Worm (Caenorhabditis elegans) whole organism, L4 larva: Measurements from ENCODE around the gene glb-20.

Experiments
- F10B5.3 ChIP-seq: sonication (generic microtip); optimal IDR thresholded peaks from 2 replicates; lab custom pipeline; 2016; ENCODE audit warnings: mild to moderate bottlenecking, missing genetic modification characterization, missing compliant biosample characterization
- F26F4.8 ChIP-seq: fragments of 200-800 bp; sonication (Bioruptor generic); conservative IDR thresholded peaks from 2 replicates; pipeline ENCODE4 v1.3.6; 2022; ENCODE audit warnings: missing genetic modification characterization, missing compliant biosample characterization
- F49E8.2 ChIP-seq: sonication (generic microtip); optimal IDR thresholded peaks from 2 replicates; lab custom pipeline; 2016; ENCODE audit warnings: missing compliant biosample characterization, mild to moderate bottlenecking, missing genetic modification characterization, borderline replicate concordance
- Y105C5A.15 ChIP-seq: fragments of 200-800 bp; sonication (Bioruptor generic); IDR thresholded peaks from 2 replicates; pipeline ENCODE4 v1.3.6; 2022; ENCODE audit warnings: missing genetic modification characterization, missing compliant biosample characterization
- Y48G9A.11 ChIP-seq: fragments of 200-800 bp; sonication (Bioruptor generic); IDR thresholded peaks from 2 replicates; pipeline ENCODE4 v1.3.6; 2022; ENCODE audit warnings: missing genetic modification reagents, missing genetic modification characterization, missing compliant biosample characterization
- ZK337.2 ChIP-seq: fragments of 200-800 bp; sonication (Bioruptor generic); IDR thresholded peaks from 2 replicates; pipeline ENCODE4 v1.3.6; 2022; ENCODE audit warnings: missing genetic modification reagents, missing genetic modification characterization, missing compliant biosample characterization
- ZK546.5 ChIP-seq, 2 experiments: sonication (generic microtip); optimal IDR thresholded peaks; 2 replicates each; lab custom pipeline; 2017; ENCODE audit warnings: missing biosample characterization in 2 of 2, missing genetic modification characterization in 2 of 2
- aha-1 ChIP-seq: fragments of 150-350 bp; peaks from one replicate; lab custom pipeline; 2014; ENCODE audit warnings: missing biosample characterization, missing genetic modification characterization
- ama-1 ChIP-seq: fragments of 150-350 bp; optimal IDR thresholded peaks from 2 replicates; lab custom pipeline; 2014; ENCODE audit warnings: inconsistent platforms, mixed read lengths
- ceh-32 ChIP-seq: sonication (generic microtip); optimal IDR thresholded peaks from 2 replicates; lab custom pipeline; 2016; ENCODE audit warnings: mild to moderate bottlenecking, missing genetic modification characterization, missing compliant biosample characterization; ENCODE audit not compliant: poor library complexity
- ceh-44 ChIP-seq: fragments of 200-800 bp; sonication (Bioruptor generic); IDR thresholded peaks from 2 replicates; pipeline ENCODE4 v1.3.6; 2022; ENCODE audit warnings: missing genetic modification reagents, missing genetic modification characterization, missing compliant biosample characterization
- ceh-82 ChIP-seq: sonication (generic microtip); optimal IDR thresholded peaks from 2 replicates; lab custom pipeline; 2017; ENCODE audit warnings: missing biosample characterization, missing genetic modification characterization
- ces-1 ChIP-seq: fragments of 150-350 bp; sonication (generic microtip); optimal IDR thresholded peaks from 4 replicates; lab custom pipeline; 2014; ENCODE audit warnings: missing biosample characterization, missing genetic modification reagents, missing genetic modification characterization
- daf-16 ChIP-seq, 3 experiments: sonication (generic microtip); optimal IDR thresholded peaks; 2 replicates each; lab custom pipeline; 2016 to 2017; ENCODE audit warnings: missing genetic modification characterization in 3 of 3, missing genetic modification reagents in 3 of 3, mild to moderate bottlenecking in 2 of 3, missing compliant biosample characterization in 2 of 3, missing biosample characterization in 1 of 3, moderate library complexity in 1 of 3
- daf-19 ChIP-seq: fragments of 200-800 bp; sonication (Bioruptor generic); conservative IDR thresholded peaks from 2 replicates; pipeline ENCODE4 v1.3.6; 2022; ENCODE audit warnings: missing genetic modification characterization, missing compliant biosample characterization
- daf-8 ChIP-seq: fragments of 200-800 bp; sonication (Bioruptor generic); IDR thresholded peaks from 2 replicates; pipeline ENCODE4 v1.3.6; 2022; ENCODE audit warnings: missing genetic modification characterization, missing compliant biosample characterization
- dmd-6 ChIP-seq: fragments of 200-800 bp; sonication (Bioruptor generic); IDR thresholded peaks from 2 replicates; pipeline ENCODE4 v1.3.6; 2022; ENCODE audit warnings: missing genetic modification reagents, missing genetic modification characterization, missing compliant biosample characterization
- dmd-8 ChIP-seq: fragments of 200-800 bp; sonication (Bioruptor generic); IDR thresholded peaks from 2 replicates; pipeline ENCODE4 v1.3.6; 2022; ENCODE audit warnings: missing genetic modification characterization, missing compliant biosample characterization
- dmd-9 ChIP-seq: fragments of 200-800 bp; sonication (Bioruptor generic); IDR thresholded peaks from 2 replicates; pipeline ENCODE4 v1.3.6; 2022; ENCODE audit warnings: missing genetic modification reagents, missing genetic modification characterization, missing compliant biosample characterization
- duxl-1 ChIP-seq: sonication (generic microtip); optimal IDR thresholded peaks from 2 replicates; lab custom pipeline; 2016; ENCODE audit warnings: mild to moderate bottlenecking, missing genetic modification characterization, moderate library complexity, missing compliant biosample characterization; ENCODE audit not compliant: poor library complexity
- hif-1 ChIP-seq, 2 experiments: sonication (generic microtip); optimal IDR thresholded peaks; 2 replicates each; lab custom pipeline; 2016 to 2017; ENCODE audit warnings: missing compliant biosample characterization in 2 of 2, missing genetic modification characterization in 2 of 2, missing genetic modification reagents in 2 of 2, missing genotype in 2 of 2, mild to moderate bottlenecking in 1 of 2
- hmg-1.1 ChIP-seq: fragments of 200-800 bp; sonication (Bioruptor generic); IDR thresholded peaks from 2 replicates; pipeline ENCODE4 v1.3.6; 2022; ENCODE audit warnings: missing genetic modification reagents, missing genetic modification characterization, missing compliant biosample characterization
- jun-1 ChIP-seq: fragments of 150-350 bp; optimal IDR thresholded peaks from 2 replicates; lab custom pipeline; 2014; ENCODE audit warnings: missing biosample characterization, missing genetic modification reagents, missing genetic modification characterization
- lim-7 ChIP-seq: fragments of 200-800 bp; sonication (Bioruptor generic); IDR thresholded peaks from 2 replicates; pipeline ENCODE4 v1.3.6; 2022; ENCODE audit warnings: missing genetic modification characterization, missing compliant biosample characterization
- lin-13 ChIP-seq: fragments of 150-350 bp; optimal IDR thresholded peaks from 2 replicates; lab custom pipeline; 2014; ENCODE audit warnings: missing biosample characterization, missing genetic modification reagents, missing genetic modification characterization
- lin-29 ChIP-seq: fragments of 200-800 bp; sonication (Bioruptor generic); IDR thresholded peaks from 2 replicates; pipeline ENCODE4 v1.3.6; 2022; ENCODE audit warnings: missing genetic modification reagents, missing genetic modification characterization, missing compliant biosample characterization
- lin-38 ChIP-seq: fragments of 200-800 bp; sonication (Bioruptor generic); IDR thresholded peaks from 2 replicates; pipeline ENCODE4 v1.3.6; 2022; ENCODE audit warnings: missing genetic modification reagents, missing genetic modification characterization, missing compliant biosample characterization
- lin-39 ChIP-seq: fragments of 150-350 bp; optimal IDR thresholded peaks from 2 replicates; lab custom pipeline; 2014; ENCODE audit warnings: missing biosample characterization, missing genetic modification reagents, missing genetic modification characterization
- lsy-2 ChIP-seq, 2 experiments: fragments of 150-350 bp in 1 of 2; sonication (generic microtip) in 1 of 2; optimal IDR thresholded peaks; 2 replicates each; lab custom pipeline; 2014 to 2017; ENCODE audit warnings: missing biosample characterization in 2 of 2, missing genetic modification characterization in 2 of 2
- mdl-1 ChIP-seq, 2 experiments: fragments of 150-350 bp in 1 of 2; sonication (generic microtip) in 1 of 2; optimal IDR thresholded peaks; 2 replicates each; lab custom pipeline; 2014 to 2017; ENCODE audit warnings: missing biosample characterization in 2 of 2, missing genetic modification characterization in 2 of 2
- mdt-29 ChIP-seq: fragments of 200-800 bp; sonication (Bioruptor generic); IDR thresholded peaks from 2 replicates; pipeline ENCODE4 v1.3.6; 2022; ENCODE audit warnings: missing genetic modification reagents, missing genetic modification characterization, missing compliant biosample characterization
- nhr-102 ChIP-seq: sonication (generic microtip); optimal IDR thresholded peaks from 2 replicates; lab custom pipeline; 2016; ENCODE audit warnings: mild to moderate bottlenecking, missing genetic modification characterization, moderate library complexity, missing compliant biosample characterization
- nhr-11 ChIP-seq: fragments of 150-350 bp; optimal IDR thresholded peaks from 2 replicates; lab custom pipeline; 2014; ENCODE audit warnings: missing biosample characterization, missing genetic modification characterization
- nhr-25 ChIP-seq: sonication (generic microtip); optimal IDR thresholded peaks from 2 replicates; lab custom pipeline; 2017; ENCODE audit warnings: missing genetic modification characterization, mild to moderate bottlenecking, missing compliant biosample characterization, antibody characterized with exemption, moderate library complexity, borderline replicate concordance; ENCODE audit not compliant: insufficient read depth
- nhr-28 ChIP-seq: fragments of 150-350 bp; optimal IDR thresholded peaks from 2 replicates; lab custom pipeline; 2014; ENCODE audit warnings: missing biosample characterization, missing genetic modification characterization
- nhr-41 ChIP-seq: fragments of 200-800 bp; sonication (Bioruptor generic); IDR thresholded peaks from 2 replicates; pipeline ENCODE4 v1.3.6; 2022; ENCODE audit warnings: missing genetic modification reagents, missing genetic modification characterization, missing compliant biosample characterization
- nhr-42 ChIP-seq: fragments of 200-800 bp; sonication (Bioruptor generic); IDR thresholded peaks from 2 replicates; pipeline ENCODE4 v1.3.6; 2022; ENCODE audit warnings: missing genetic modification characterization, missing compliant biosample characterization
- nhr-48 ChIP-seq: sonication (generic microtip); optimal IDR thresholded peaks from 2 replicates; lab custom pipeline; 2016; ENCODE audit warnings: mild to moderate bottlenecking, missing genetic modification characterization, missing compliant biosample characterization
- nhr-6 ChIP-seq: fragments of 150-350 bp; optimal IDR thresholded peaks from 2 replicates; lab custom pipeline; 2014; ENCODE audit warnings: missing biosample characterization, missing genetic modification characterization
- nhr-77 ChIP-seq: fragments of 150-350 bp; optimal IDR thresholded peaks from 2 replicates; lab custom pipeline; 2014; ENCODE audit warnings: missing biosample characterization, missing genetic modification characterization
- pqm-1 ChIP-seq: sonication (generic microtip); optimal IDR thresholded peaks from 2 replicates; lab custom pipeline; 2017; ENCODE audit warnings: missing biosample characterization, missing genetic modification characterization
- rbr-2 ChIP-seq: sonication (generic microtip); optimal IDR thresholded peaks from 2 replicates; lab custom pipeline; 2016; ENCODE audit warnings: missing genotype, missing genetic modification characterization, missing compliant biosample characterization
- saeg-2 ChIP-seq: fragments of 200-800 bp; sonication (Bioruptor generic); IDR thresholded peaks from 2 replicates; pipeline ENCODE4 v1.3.6; 2022; ENCODE audit warnings: missing genetic modification reagents, missing genetic modification characterization, missing compliant biosample characterization
- skn-1 ChIP-seq: fragments of 150-350 bp; optimal IDR thresholded peaks from 2 replicates; lab custom pipeline; 2014; ENCODE audit warnings: missing biosample characterization, missing genetic modification characterization
- tag-97 ChIP-seq: fragments of 200-800 bp; sonication (Bioruptor generic); IDR thresholded peaks from 2 replicates; pipeline ENCODE4 v1.3.6; 2022; ENCODE audit warnings: missing genetic modification characterization, missing compliant biosample characterization
- tra-1 ChIP-seq: fragments of 200-800 bp; sonication (Bioruptor generic); IDR thresholded peaks from 2 replicates; pipeline ENCODE4 v1.3.6; 2022; ENCODE audit warnings: missing genetic modification reagents, missing genetic modification characterization, missing compliant biosample characterization
- unc-62 ChIP-seq, 3 experiments: fragments of 150-350 bp in 1 of 3; sonication (generic microtip); optimal IDR thresholded peaks in 2 of 3; peaks in 1 of 3; 1 replicate in 1 of 3; 2 replicates in 2 of 3; lab custom pipeline; 2014 to 2017; ENCODE audit warnings: missing biosample characterization in 3 of 3, missing genetic modification characterization in 3 of 3, missing genetic modification reagents in 3 of 3, missing genotype in 1 of 3
- zfp-2 ChIP-seq: sonication (generic microtip); optimal IDR thresholded peaks from 2 replicates; lab custom pipeline; 2016; ENCODE audit warnings: mild to moderate bottlenecking, missing genetic modification characterization, missing compliant biosample characterization
- zfp-3 ChIP-seq: fragments of 200-800 bp; sonication (Bioruptor generic); conservative IDR thresholded peaks from 2 replicates; pipeline ENCODE4 v1.3.6; 2022; ENCODE audit warnings: missing genetic modification reagents, missing genetic modification characterization, missing compliant biosample characterization
- zip-11 ChIP-seq: fragments of 200-800 bp; sonication (Bioruptor generic); IDR thresholded peaks from 2 replicates; pipeline ENCODE4 v1.3.6; 2022; ENCODE audit warnings: missing genetic modification characterization, missing compliant biosample characterization
- ztf-7 ChIP-seq: fragments of 150-350 bp; optimal IDR thresholded peaks from 2 replicates; lab custom pipeline; 2014; ENCODE audit warnings: missing biosample characterization, missing genetic modification characterization

The glb-20 gene

DNA sequence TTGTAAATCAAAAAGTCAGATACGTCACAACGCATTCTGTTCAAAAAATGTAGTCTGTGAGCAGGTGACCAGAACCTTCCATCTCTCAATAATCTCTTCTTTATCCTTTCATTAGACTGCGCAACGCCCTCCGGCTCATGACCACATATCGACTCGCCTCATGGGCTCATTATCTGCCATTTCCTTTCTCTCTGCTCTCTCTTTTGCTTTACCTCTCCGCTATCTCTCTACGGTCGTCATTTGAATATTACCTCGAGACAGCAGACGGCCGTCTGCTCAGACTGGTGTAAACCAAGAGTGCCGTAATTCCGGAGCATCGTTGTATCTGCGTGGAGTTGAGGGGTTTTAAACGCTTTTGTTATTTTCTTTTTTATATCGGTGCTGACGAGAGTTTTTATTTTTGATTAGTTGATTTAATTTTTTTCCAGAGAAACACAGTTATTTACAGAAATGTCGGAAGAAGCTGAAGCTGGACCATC, 42.1 kb upstream of the glb-20 start, which contains the start of gene bra-1:
bra-1 (plus strand) TSS at position 429 of the 479 bp plus-strand sequence.
- TF ChIP-seq skn-1 (tag; lab: Kevin White, UChicago) (no peak), aha-1 (no peak), mdl-1 (tag; optimal IDR thresholded peaks at IDR 0.05; lab: Kevin White, UChicago) (peak in 1 of 2 experiments; percentile 22), daf-16 (GFP tag; optimal IDR thresholded peaks at IDR 0.05; lab: Kevin White, UChicago) (no peak), daf-16 (tag; optimal IDR thresholded peaks at IDR 0.05; lab: Kevin White, UChicago) (no peak), nhr-48 (tag; lab: Kevin White, UChicago) (no peak), ZK337.2 (GFP tag; lab: Robert Waterston, UW) (no peak), ceh-44 (GFP tag; lab: Robert Waterston, UW) (no peak), Y48G9A.11 (GFP tag; lab: Robert Waterston, UW) (no peak), lin-39 (tag; lab: Kevin White, UChicago) (no peak), tag-97 (GFP tag; lab: Robert Waterston, UW) (no peak), unc-62 (GFP tag; optimal IDR thresholded peaks at IDR 0.05 in 1 of 2; lab: Kevin White, UChicago) (no peak), unc-62 (tag; optimal IDR thresholded peaks at IDR 0.05; lab: Kevin White, UChicago) (no peak), rbr-2 (peak; percentile 53), saeg-2 (GFP tag; lab: Robert Waterston, UW) (no peak), F26F4.8 (GFP tag; lab: Robert Waterston, UW) (no peak), lin-38 (no peak), F49E8.2 (tag; lab: Kevin White, UChicago) (no peak), dmd-6 (GFP tag; lab: Robert Waterston, UW) (peak; percentile 20; the same call in 1 of the 2 replicates), ceh-82 (no peak), hif-1 (tag; optimal IDR thresholded peaks at IDR 0.05; lab: Kevin White, UChicago) (no peak), daf-8 (GFP tag; lab: Robert Waterston, UW) (no peak), dmd-9 (GFP tag; lab: Robert Waterston, UW) (no peak), pqm-1 (tag; lab: Kevin White, UChicago) (no peak), lin-29 (GFP tag; lab: Robert Waterston, UW) (no peak), nhr-28 (no peak), nhr-42 (no peak), ztf-7 (tag; lab: Kevin White, UChicago) (no peak), Y105C5A.15 (no peak), ces-1 (GFP tag; lab: Kevin White, UChicago) (no peak), nhr-11 (tag; lab: Kevin White, UChicago) (no peak), duxl-1 (tag; lab: Kevin White, UChicago) (no peak), lim-7 (no peak), zfp-2 (tag; lab: Kevin White, UChicago) (no peak), zip-11 (GFP tag; lab: Robert Waterston, UW) (no peak), ZK546.5 (tag; optimal IDR thresholded peaks at IDR 0.05; lab: Kevin White, UChicago) (no peak), mdt-29 (GFP tag; lab: Robert Waterston, UW) (no peak), F10B5.3 (no peak), lin-13 (no peak), daf-19 (GFP tag; lab: Robert Waterston, UW) (no peak), jun-1 (tag; lab: Kevin White, UChicago) (no peak), nhr-25 (tag; lab: Kevin White, UChicago) (no peak), nhr-6 (tag; lab: Kevin White, UChicago) (peak; percentile 73), nhr-41 (GFP tag; lab: Robert Waterston, UW) (no peak), nhr-102 (no peak), hmg-1.1 (GFP tag; lab: Robert Waterston, UW) (peak; percentile 45; the same call in 1 of the 2 replicates), dmd-8 (GFP tag; lab: Robert Waterston, UW) (no peak), ceh-32 (tag; lab: Kevin White, UChicago) (no peak), zfp-3 (GFP tag; lab: Robert Waterston, UW) (no peak), tra-1 (no peak), nhr-77 (tag; lab: Kevin White, UChicago) (no peak), ama-1 (lab: Kevin White, UChicago) (no peak), lsy-2 (tag; optimal IDR thresholded peaks at IDR 0.05; lab: Kevin White, UChicago) (peak in 1 of 2 experiments; percentile 56)
